Fruit fly (Drosophila melanogaster) Kc167 (cell line): ENCODE data around the gene CG13058.

Source experiments
- Sin3A ChIP-seq: fragments of >200 bp; optimal IDR thresholded peaks from 2 replicates; lab custom pipeline; 2018; ENCODE audit warnings: missing external identifiers
- h ChIP-seq: fragments of >200 bp; optimal IDR thresholded peaks from 3 replicates; lab custom pipeline; 2018; ENCODE audit warnings: missing external identifiers
- insv ChIP-seq: fragments of >200 bp; optimal IDR thresholded peaks from 3 replicates; lab custom pipeline; 2018; ENCODE audit warnings: missing external identifiers
- psq ChIP-seq: fragments of >200 bp; optimal IDR thresholded peaks from 2 replicates; lab custom pipeline; 2017; ENCODE audit warnings: missing external identifiers

DNA sequence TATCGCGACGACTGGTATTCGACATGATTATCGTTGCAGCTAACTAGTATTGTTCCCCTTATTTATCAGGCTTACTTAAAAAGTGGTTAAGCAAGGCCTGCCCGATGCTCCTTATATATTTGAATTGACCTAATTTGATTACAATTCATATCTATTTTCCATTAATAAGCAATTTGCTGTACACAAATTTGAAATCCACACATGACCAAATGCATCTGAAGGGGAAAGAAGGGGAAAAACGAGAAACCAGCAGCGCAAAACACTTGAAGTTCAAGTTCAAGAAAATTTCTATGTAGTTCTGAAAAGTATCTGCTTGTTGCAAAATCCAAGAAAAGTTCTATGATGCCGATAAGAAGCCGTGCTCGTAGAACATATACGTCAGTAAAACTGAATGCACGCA is 2.0 kb upstream of the CG13058 start, which contains the start of the genes CG13040 and CG13039:
- TF ChIP-seq insv (lab: Kevin White, UChicago) (no peak), psq (no peak), h (lab: Kevin White, UChicago) (no peak), Sin3A (lab: Kevin White, UChicago) (no peak)
